Worm (Caenorhabditis elegans): ENCODE results near the gene lep-2.

DNA sequence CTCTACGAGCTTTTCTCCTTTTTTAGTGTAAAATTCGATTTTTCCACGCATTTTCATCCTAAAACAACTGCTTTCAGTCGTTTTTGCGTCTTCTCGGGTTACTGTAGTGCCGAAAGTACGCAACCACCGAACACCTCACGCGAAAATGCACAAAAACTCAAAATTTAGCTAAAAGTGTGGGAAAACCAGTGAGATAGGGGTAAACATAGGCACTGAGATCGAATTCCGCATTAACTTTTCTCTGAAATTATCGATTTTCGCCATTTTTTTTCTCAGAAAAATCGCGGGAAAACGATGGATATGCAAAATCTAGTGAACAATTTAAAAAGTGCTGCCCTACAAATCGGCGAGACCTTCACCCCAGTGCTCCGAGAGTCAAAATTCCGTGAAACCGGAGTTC lies 18.1 kb downstream of the lep-2 start, which contains the start of gene atg-3:
- TF ChIP-seq nhr-12 (tag; optimal IDR thresholded peaks at IDR 0.05) (no peak), skn-1 (tag; optimal IDR thresholded peaks at IDR 0.05) (no peak), nhr-237 (tag; optimal IDR thresholded peaks at IDR 0.05) (no peak), ztf-4 (tag; optimal IDR thresholded peaks at IDR 0.05) (no peak), nhr-77 (tag; optimal IDR thresholded peaks at IDR 0.05) (no peak)

Measured in whole organism, L3 larva.